Fruit fly (Drosophila melanogaster): ENCODE results near the gene CG32102.
A peak's percentile ranks its signal among the peaks of the same experiment; 100 is the strongest.

CG32102 gene

DNA sequence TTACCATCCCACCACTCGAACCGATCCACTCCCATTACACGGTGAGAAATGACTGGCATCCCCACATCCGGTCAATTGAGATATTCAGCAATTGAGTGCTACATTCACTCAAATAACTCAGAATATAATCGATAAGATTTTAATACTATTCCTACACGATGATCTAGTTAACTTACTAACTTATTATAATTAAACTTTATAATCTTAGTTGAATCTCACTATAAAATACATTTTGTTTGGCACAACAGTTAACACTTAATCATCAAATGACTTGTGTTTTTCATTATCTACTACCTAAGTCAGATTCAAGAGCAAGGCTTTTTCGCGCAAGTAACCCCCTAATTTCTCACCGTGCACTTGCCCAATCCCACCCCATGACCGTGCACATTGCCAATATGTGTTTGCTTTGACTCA is 25.7 kb upstream of the CG32102 start:
- peak; percentile 81 for TF ChIP-seq rgr (GFP tag; optimal IDR thresholded peaks at IDR 0.05)
- no peak for TF ChIP-seq Hr78 (GFP tag; optimal IDR thresholded peaks at IDR 0.05)
- peak; percentile 82 for TF ChIP-seq br (GFP tag; optimal IDR thresholded peaks at IDR 0.05)
- peak; percentile 81 for TF ChIP-seq psq (GFP tag; optimal IDR thresholded peaks at IDR 0.05)
- TF ChIP-seq Jra (GFP tag; optimal IDR thresholded peaks at IDR 0.05), result peak; percentile 3
- peak; percentile 12 for TF ChIP-seq Mio (GFP tag; optimal IDR thresholded peaks at IDR 0.05)
- TF ChIP-seq fru (GFP tag; optimal IDR thresholded peaks at IDR 0.05), result peak; percentile 88
- TF ChIP-seq ey (GFP tag; optimal IDR thresholded peaks at IDR 0.05), result peak; percentile 87
- TF ChIP-seq lola (GFP tag; optimal IDR thresholded peaks at IDR 0.05), result no peak
- peak in 1 of 2 experiments; percentile 87 for TF ChIP-seq foxo (GFP tag; optimal IDR thresholded peaks at IDR 0.05)
- no peak for TF ChIP-seq Rel (GFP tag; optimal IDR thresholded peaks at IDR 0.05)
- TF ChIP-seq Rel (tag; optimal IDR thresholded peaks at IDR 0.05), result peak; percentile 49
- TF ChIP-seq CG9705 (GFP tag; optimal IDR thresholded peaks at IDR 0.05), result peak; percentile 81
- peak; percentile 88 for TF ChIP-seq h (GFP tag; optimal IDR thresholded peaks at IDR 0.05)
- peak; percentile 90 for TF ChIP-seq HLH106 (tag; optimal IDR thresholded peaks at IDR 0.05)
- no peak for TF ChIP-seq Dif (GFP tag; optimal IDR thresholded peaks at IDR 0.05; ENCODE audit: partially characterized antibody)
- no peak for TF ChIP-seq sv (GFP tag; optimal IDR thresholded peaks at IDR 0.05)
- TF ChIP-seq OdsH (GFP tag; optimal IDR thresholded peaks at IDR 0.05), result peak; percentile 86
- no peak for TF ChIP-seq N (GFP tag; optimal IDR thresholded peaks at IDR 0.05)
- peak; percentile 83 for TF ChIP-seq woc (GFP tag; optimal IDR thresholded peaks at IDR 0.05)
- peak; percentile 18 for TF ChIP-seq dsf (GFP tag; optimal IDR thresholded peaks at IDR 0.05; ENCODE audit: borderline replicate concordance)
- TF ChIP-seq CrebA (GFP tag; optimal IDR thresholded peaks at IDR 0.05; ENCODE audit: borderline replicate concordance), result no peak
- TF ChIP-seq GATAd (GFP tag; optimal IDR thresholded peaks at IDR 0.05), result no peak
- peak; percentile 69 for TF ChIP-seq Hnf4 (GFP tag; optimal IDR thresholded peaks at IDR 0.05)
- TF ChIP-seq brk (GFP tag; optimal IDR thresholded peaks at IDR 0.05), result no peak
- TF ChIP-seq jim (GFP tag; optimal IDR thresholded peaks at IDR 0.05), result no peak
- TF ChIP-seq Dfd (GFP tag; optimal IDR thresholded peaks at IDR 0.05), result no peak
- TF ChIP-seq Sp1 (GFP tag; optimal IDR thresholded peaks at IDR 0.05), result peak; percentile 91
- TF ChIP-seq Hr83 (GFP tag; optimal IDR thresholded peaks at IDR 0.05; ENCODE audit: poor library complexity, severe bottlenecking), result no peak
- peak; percentile 86 for TF ChIP-seq dmrt93B (GFP tag; optimal IDR thresholded peaks at IDR 0.05)
- peak; percentile 70 for TF ChIP-seq sage (GFP tag; optimal IDR thresholded peaks at IDR 0.05)
- TF ChIP-seq CG32264 (GFP tag; optimal IDR thresholded peaks at IDR 0.05), result peak; percentile 57

DNA sequence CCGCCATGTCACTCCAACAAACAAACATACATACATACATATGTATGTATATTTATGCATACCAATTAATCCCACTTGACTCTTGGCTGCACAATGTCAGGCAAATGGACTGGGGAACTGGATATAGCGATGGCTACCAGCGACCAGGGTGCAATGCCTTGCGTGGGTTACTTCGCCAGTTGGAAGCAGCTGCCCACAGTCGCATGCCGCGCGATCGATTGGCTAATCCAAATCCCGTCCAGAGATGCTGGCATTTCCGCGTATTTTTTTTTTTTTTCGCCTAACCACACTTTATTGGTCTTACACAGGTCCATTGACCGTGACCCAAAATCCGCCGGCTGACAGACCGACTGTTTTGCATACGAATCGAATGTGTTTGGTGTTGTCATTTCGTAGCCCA is 24.7 kb upstream of the CG32102 start:
- TF ChIP-seq psq (GFP tag; optimal IDR thresholded peaks at IDR 0.05), result no peak
- no peak for TF ChIP-seq dmrt93B (GFP tag; optimal IDR thresholded peaks at IDR 0.05)
- TF ChIP-seq sv (GFP tag; optimal IDR thresholded peaks at IDR 0.05), result no peak
- TF ChIP-seq HLH106 (tag; optimal IDR thresholded peaks at IDR 0.05), result no peak
- TF ChIP-seq dl (GFP tag; optimal IDR thresholded peaks at IDR 0.05; ENCODE audit: insufficient read depth in 1 of 2, partially characterized antibody in 2 of 2), result no peak
- TF ChIP-seq rgr (GFP tag; optimal IDR thresholded peaks at IDR 0.05), result no peak
- no peak for TF ChIP-seq lola (GFP tag; optimal IDR thresholded peaks at IDR 0.05)
- TF ChIP-seq sage (GFP tag; optimal IDR thresholded peaks at IDR 0.05), result no peak
- TF ChIP-seq Dfd (GFP tag; optimal IDR thresholded peaks at IDR 0.05), result no peak
- TF ChIP-seq Hr83 (GFP tag; optimal IDR thresholded peaks at IDR 0.05; ENCODE audit: poor library complexity, severe bottlenecking), result no peak
- no peak for TF ChIP-seq foxo (GFP tag; optimal IDR thresholded peaks at IDR 0.05)
- no peak for TF ChIP-seq Vsx2 (GFP tag; optimal IDR thresholded peaks at IDR 0.05; ENCODE audit: partially characterized antibody)
- TF ChIP-seq woc (GFP tag; optimal IDR thresholded peaks at IDR 0.05), result no peak
- no peak for TF ChIP-seq br (GFP tag; optimal IDR thresholded peaks at IDR 0.05)
- no peak for TF ChIP-seq CG9705 (GFP tag; optimal IDR thresholded peaks at IDR 0.05)

DNA sequence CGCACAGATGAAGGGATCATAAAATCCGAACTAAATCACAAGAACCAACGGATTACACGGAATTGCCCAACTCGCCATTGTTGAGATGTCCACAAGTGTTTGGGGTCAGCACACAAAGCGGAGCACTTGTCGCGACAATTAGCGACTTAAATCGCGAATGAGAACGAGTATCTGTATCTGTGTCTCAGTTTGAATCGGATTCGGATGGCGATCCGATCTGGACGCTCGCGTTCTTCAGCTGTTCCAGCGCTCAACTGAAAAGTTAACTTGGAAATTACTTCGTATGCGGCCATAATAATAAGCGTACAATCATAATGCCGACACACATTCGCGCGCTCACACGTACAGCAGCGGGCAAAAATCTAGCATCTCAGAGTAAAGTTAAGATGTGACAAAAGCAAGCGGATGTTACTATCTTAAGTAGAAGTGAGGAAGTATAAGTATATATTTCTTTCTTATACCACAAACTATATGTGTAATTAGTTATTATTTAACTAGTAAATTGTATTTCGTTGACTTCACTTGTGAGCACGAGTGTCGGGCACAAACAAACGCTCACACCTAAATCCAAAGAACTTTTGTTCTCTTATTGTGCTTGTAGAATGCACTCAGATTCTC is 20.9 kb upstream of the CG32102 start, which contains the start of gene CG10660:
TSS of gene CG10660 (minus strand) at position 259 of the 618 bp plus-strand sequence.
- TF ChIP-seq Dif (GFP tag; optimal IDR thresholded peaks at IDR 0.05; ENCODE audit: partially characterized antibody) (peak; percentile 3), Mio (GFP tag; optimal IDR thresholded peaks at IDR 0.05) (peak; percentile 75), jim (GFP tag; optimal IDR thresholded peaks at IDR 0.05) (no peak), sv (GFP tag; optimal IDR thresholded peaks at IDR 0.05) (peak; percentile 82), Vsx2 (GFP tag; optimal IDR thresholded peaks at IDR 0.05; ENCODE audit: partially characterized antibody) (no peak), woc (GFP tag; optimal IDR thresholded peaks at IDR 0.05) (peak; percentile 84), usp (GFP tag; optimal IDR thresholded peaks at IDR 0.05) (no peak), fru (GFP tag; optimal IDR thresholded peaks at IDR 0.05) (peak; percentile 95), Jra (GFP tag; optimal IDR thresholded peaks at IDR 0.05) (peak; percentile 59), psq (GFP tag; optimal IDR thresholded peaks at IDR 0.05) (peak; percentile 87), ey (GFP tag; optimal IDR thresholded peaks at IDR 0.05) (peak; percentile 93), HLH106 (tag; optimal IDR thresholded peaks at IDR 0.05) (peak; percentile 77), sage (GFP tag; optimal IDR thresholded peaks at IDR 0.05) (peak; percentile 90), foxo (GFP tag; optimal IDR thresholded peaks at IDR 0.05) (peak; percentile 80 to 95), GATAd (GFP tag; optimal IDR thresholded peaks at IDR 0.05) (peak; percentile 37), brk (GFP tag; optimal IDR thresholded peaks at IDR 0.05) (peak; percentile 91), Sp1 (GFP tag; optimal IDR thresholded peaks at IDR 0.05) (peak; percentile 88), Hnf4 (GFP tag; optimal IDR thresholded peaks at IDR 0.05) (peak; percentile 83), Dfd (GFP tag; optimal IDR thresholded peaks at IDR 0.05) (no peak), Myc (optimal IDR thresholded peaks at IDR 0.05) (no peak), h (GFP tag; optimal IDR thresholded peaks at IDR 0.05) (peak; percentile 94), N (GFP tag; optimal IDR thresholded peaks at IDR 0.05) (no peak), dl (GFP tag; optimal IDR thresholded peaks at IDR 0.05; ENCODE audit: insufficient read depth in 1 of 2, partially characterized antibody in 2 of 2) (no peak), CG32264 (GFP tag; optimal IDR thresholded peaks at IDR 0.05) (peak; percentile 90), lola (GFP tag; optimal IDR thresholded peaks at IDR 0.05) (no peak), dmrt93B (GFP tag; optimal IDR thresholded peaks at IDR 0.05) (peak; percentile 52), CG9705 (GFP tag; optimal IDR thresholded peaks at IDR 0.05) (peak; percentile 43), br (GFP tag; optimal IDR thresholded peaks at IDR 0.05) (peak; percentile 92), tai (GFP tag; optimal IDR thresholded peaks at IDR 0.05) (peak; percentile 81), pan (optimal IDR thresholded peaks at IDR 0.05) (no peak), dsf (GFP tag; optimal IDR thresholded peaks at IDR 0.05; ENCODE audit: borderline replicate concordance) (peak; percentile 64), Abd-B (GFP tag; optimal IDR thresholded peaks at IDR 0.05) (no peak), rgr (GFP tag; optimal IDR thresholded peaks at IDR 0.05) (peak; percentile 97), CrebA (GFP tag; optimal IDR thresholded peaks at IDR 0.05; ENCODE audit: borderline replicate concordance) (no peak)

Measured in whole organism, wandering third instar larva.